Worm (Caenorhabditis elegans): ENCODE results near the gene sgt-1.

DNA sequence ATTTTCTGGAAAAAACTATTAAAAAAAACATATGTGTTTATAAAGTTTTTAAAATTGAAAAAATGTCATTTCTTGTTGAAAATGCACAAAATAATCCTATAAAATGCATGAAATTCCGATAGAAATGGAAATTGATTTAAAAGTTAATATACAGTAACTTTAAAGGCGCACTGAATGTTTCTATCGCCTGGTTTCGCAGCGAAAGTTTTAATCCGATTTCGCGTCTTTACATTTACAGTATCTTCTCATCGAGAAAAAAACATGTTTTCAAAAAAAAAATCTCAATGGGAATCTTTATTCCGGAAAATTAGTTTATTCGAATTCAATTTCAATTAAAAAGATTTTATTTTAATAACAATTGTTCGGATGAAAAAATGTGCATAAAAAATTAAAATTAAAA is 10.6 kb upstream of the sgt-1 start, which contains the start of gene R05F9.11:
- TF ChIP-seq pha-4 (tag; optimal IDR thresholded peaks at IDR 0.05) (no peak), flh-1 (GFP tag; optimal IDR thresholded peaks at IDR 0.05) (no peak), unc-62 (GFP tag; optimal IDR thresholded peaks at IDR 0.05) (no peak), ces-1 (GFP tag; optimal IDR thresholded peaks at IDR 0.05) (no peak)
